Worm (Caenorhabditis elegans): Measurements from ENCODE around the gene srh-83.

The srh-83 gene

ce11 chrV:7166709-7167108 lies 2.4 kb downstream of the srh-83 start, which contains the start of gene ugt-36:
TSS of gene ugt-36 (plus strand) at chrV:7167009.
- TF ChIP-seq nhr-23 (tag; optimal IDR thresholded peaks at IDR 0.05) (no peak), mbf-1 (tag; optimal IDR thresholded peaks at IDR 0.05) (no peak), fos-1 (tag; optimal IDR thresholded peaks at IDR 0.05) (no peak), lin-39 (tag; optimal IDR thresholded peaks at IDR 0.05) (no peak), snpc-4 (tag; optimal IDR thresholded peaks at IDR 0.05) (no peak), aly-2 (tag; optimal IDR thresholded peaks at IDR 0.05) (no peak), nhr-25 (tag; optimal IDR thresholded peaks at IDR 0.05) (no peak), lsy-2 (tag; optimal IDR thresholded peaks at IDR 0.05) (no peak), nhr-237 (tag; optimal IDR thresholded peaks at IDR 0.05) (no peak), unc-62 (GFP tag; optimal IDR thresholded peaks at IDR 0.05) (no peak)

- TF ChIP-seq zag-1 (tag; optimal IDR thresholded peaks at IDR 0.05) (no peak), F13H6.1 (tag; optimal IDR thresholded peaks at IDR 0.05) (no peak), ztf-11 (tag; optimal IDR thresholded peaks at IDR 0.05) (no peak), aly-2 (tag; optimal IDR thresholded peaks at IDR 0.05) (no peak)
Measured at ce11 chrV:7175201-7175600, 10.9 kb downstream of the srh-83 start, which contains the start of gene lgc-39. TSS of gene lgc-39 (plus strand) at chrV:7175501.

- TF ChIP-seq snpc-4 (tag; optimal IDR thresholded peaks at IDR 0.05) (no peak), unc-55 (GFP tag; optimal IDR thresholded peaks at IDR 0.05) (peak; percentile 36), nhr-10 (tag; optimal IDR thresholded peaks at IDR 0.05) (no peak), lin-39 (tag; optimal IDR thresholded peaks at IDR 0.05) (no peak), nhr-77 (tag; optimal IDR thresholded peaks at IDR 0.05) (no peak), lsy-2 (tag; optimal IDR thresholded peaks at IDR 0.05) (peak in 1 of 2 experiments; percentile 25), alr-1 (tag; optimal IDR thresholded peaks at IDR 0.05) (no peak), R02D3.7 (tag; optimal IDR thresholded peaks at IDR 0.05) (no peak), crh-2 (tag; optimal IDR thresholded peaks at IDR 0.05) (no peak), gmeb-1 (tag; optimal IDR thresholded peaks at IDR 0.05) (no peak), unc-62 (GFP tag; optimal IDR thresholded peaks at IDR 0.05) (no peak), nhr-6 (tag; optimal IDR thresholded peaks at IDR 0.05) (no peak), elt-1 (tag; optimal IDR thresholded peaks at IDR 0.05) (no peak), ztf-11 (tag; optimal IDR thresholded peaks at IDR 0.05) (no peak), ceh-82 (tag; optimal IDR thresholded peaks at IDR 0.05) (no peak), aly-2 (tag; optimal IDR thresholded peaks at IDR 0.05) (no peak), lin-11 (tag; optimal IDR thresholded peaks at IDR 0.05) (no peak), C34F6.9 (tag; optimal IDR thresholded peaks at IDR 0.05) (peak; percentile 28), skn-1 (tag; optimal IDR thresholded peaks at IDR 0.05) (no peak), ZK546.5 (tag; optimal IDR thresholded peaks at IDR 0.05) (no peak), ceh-16 (tag; optimal IDR thresholded peaks at IDR 0.05) (no peak), zag-1 (tag; optimal IDR thresholded peaks at IDR 0.05) (no peak), nhr-11 (tag; optimal IDR thresholded peaks at IDR 0.05) (no peak), dmd-4 (tag; optimal IDR thresholded peaks at IDR 0.05) (no peak), sma-3 (GFP tag; optimal IDR thresholded peaks at IDR 0.05) (no peak), ztf-4 (tag; optimal IDR thresholded peaks at IDR 0.05) (no peak), nhr-129 (tag; optimal IDR thresholded peaks at IDR 0.05) (no peak)
Measured at ce11 chrV:7178843-7179242, 14.5 kb downstream of the srh-83 start, which contains the start of gene cpsf-2. TSS of gene cpsf-2 (plus strand) at chrV:7179172.

- TF ChIP-seq Y55F3AM.14 (GFP tag; optimal IDR thresholded peaks at IDR 0.05), result no peak
- TF ChIP-seq R02D3.7 (tag; optimal IDR thresholded peaks at IDR 0.05), result no peak
- no peak for TF ChIP-seq mdl-1 (tag; optimal IDR thresholded peaks at IDR 0.05)
- no peak for TF ChIP-seq ama-1 (optimal IDR thresholded peaks at IDR 0.05)
- TF ChIP-seq dmd-4 (tag; optimal IDR thresholded peaks at IDR 0.05), result no peak
- no peak for TF ChIP-seq nhr-237 (tag; optimal IDR thresholded peaks at IDR 0.05)
- TF ChIP-seq alr-1 (tag; optimal IDR thresholded peaks at IDR 0.05), result no peak
- no peak for TF ChIP-seq nhr-10 (tag; optimal IDR thresholded peaks at IDR 0.05)
- no peak for TF ChIP-seq lin-11 (tag; optimal IDR thresholded peaks at IDR 0.05)
- no peak for TF ChIP-seq nhr-23 (tag; optimal IDR thresholded peaks at IDR 0.05)
- no peak for TF ChIP-seq aly-2 (tag; optimal IDR thresholded peaks at IDR 0.05)
- no peak for TF ChIP-seq F13H6.1 (tag; optimal IDR thresholded peaks at IDR 0.05)
- TF ChIP-seq nhr-12 (tag; optimal IDR thresholded peaks at IDR 0.05), result no peak
- TF ChIP-seq egl-27 (tag; optimal IDR thresholded peaks at IDR 0.05), result no peak
- no peak for TF ChIP-seq nhr-129 (tag; optimal IDR thresholded peaks at IDR 0.05)
- TF ChIP-seq nhr-21 (tag; optimal IDR thresholded peaks at IDR 0.05), result no peak
- no peak for TF ChIP-seq unc-39 (tag; optimal IDR thresholded peaks at IDR 0.05)
- no peak for TF ChIP-seq lin-13 (GFP tag; optimal IDR thresholded peaks at IDR 0.05)
- no peak for TF ChIP-seq unc-55 (GFP tag; optimal IDR thresholded peaks at IDR 0.05)
- TF ChIP-seq nhr-25 (tag; optimal IDR thresholded peaks at IDR 0.05), result no peak
Measured at ce11 chrV:7184549-7184948, 20.2 kb downstream of the srh-83 start, which contains the start of gene pitr-5. TSS of gene pitr-5 (plus strand) at chrV:7184849.
